Fruit fly (Drosophila melanogaster) whole organism, embryonic: ENCODE data around the gene CG9444.

Experiments used
- Awh ChIP-seq: fragments of 200-800 bp; sonication (Bioruptor generic); IDR thresholded peaks from 2 replicates; pipeline ENCODE4, ENCODE4 v1.3.6; 2022; ENCODE audit warnings: missing biosample characterization, missing genetic modification characterization
- B-H2 ChIP-seq: fragments of 200-800 bp; sonication (Bioruptor generic); optimal IDR thresholded peaks from 2 replicates; lab custom pipeline; 2018; ENCODE audit warnings: missing biosample characterization, mild to moderate bottlenecking, missing genetic modification characterization
- BEAF-32 ChIP-seq: fragments of 200-800 bp; sonication (Bioruptor generic); optimal IDR thresholded peaks from 3 replicates; lab custom pipeline; 2017; ENCODE audit warnings: missing biosample characterization, missing genetic modification characterization, mild to moderate bottlenecking, moderate library complexity, missing genetic modification reagents
- Bdp1 ChIP-seq: fragments of 200-800 bp; sonication (Bioruptor generic); optimal IDR thresholded peaks from 3 replicates; lab custom pipeline; 2016; ENCODE audit warnings: missing biosample characterization, missing genetic modification characterization
- CG10267 ChIP-seq: fragments of 200-800 bp; sonication (Bioruptor generic); optimal IDR thresholded peaks from 2 replicates; lab custom pipeline; 2018; ENCODE audit warnings: missing biosample characterization, mild to moderate bottlenecking, missing genetic modification characterization, moderate library complexity
- CG10543 ChIP-seq: fragments of 200-800 bp; sonication (Bioruptor generic); optimal IDR thresholded peaks from 3 replicates; lab custom pipeline; 2017; ENCODE audit warnings: missing biosample characterization, mild to moderate bottlenecking, missing genetic modification characterization, moderate library complexity
- CG10654 ChIP-seq: fragments of 200-800 bp; sonication (Bioruptor generic); optimal IDR thresholded peaks from 2 replicates; lab custom pipeline; 2016; ENCODE audit warnings: missing biosample characterization, missing genetic modification characterization
- CG12236 ChIP-seq: fragments of 200-800 bp; sonication (Bioruptor generic); optimal IDR thresholded peaks from 2 replicates; lab custom pipeline; 2016; ENCODE audit warnings: missing biosample characterization, missing genetic modification characterization
- CG12391 ChIP-seq: fragments of 200-800 bp; sonication (Bioruptor generic); optimal IDR thresholded peaks from 3 replicates; lab custom pipeline; 2018; ENCODE audit warnings: missing biosample characterization, mild to moderate bottlenecking, missing genetic modification characterization, moderate library complexity
- CG13624 ChIP-seq: fragments of 200-800 bp; sonication (Bioruptor generic); optimal IDR thresholded peaks from 2 replicates; lab custom pipeline; 2016; ENCODE audit warnings: missing biosample characterization, missing genetic modification characterization
- CG15011 ChIP-seq: fragments of 200-800 bp; sonication (Bioruptor generic); optimal IDR thresholded peaks from 3 replicates; lab custom pipeline; 2018; ENCODE audit warnings: missing biosample characterization, mild to moderate bottlenecking, missing genetic modification characterization
- CG1647 ChIP-seq: fragments of 200-800 bp; sonication (Bioruptor generic); optimal IDR thresholded peaks from 3 replicates; lab custom pipeline; 2016; ENCODE audit warnings: missing biosample characterization, missing genetic modification characterization
- CG16815 ChIP-seq: fragments of 200-800 bp; sonication (Bioruptor generic); optimal IDR thresholded peaks from 3 replicates; lab custom pipeline; 2017; ENCODE audit warnings: missing biosample characterization, mild to moderate bottlenecking, missing genetic modification characterization
- CG18011 ChIP-seq: fragments of 200-800 bp; sonication (Bioruptor generic); optimal IDR thresholded peaks from 2 replicates; lab custom pipeline; 2017; ENCODE audit warnings: missing biosample characterization, missing genetic modification characterization, mild to moderate bottlenecking, moderate library complexity, missing genotype
- CG3407 ChIP-seq: fragments of 200-800 bp; sonication (Bioruptor generic); optimal IDR thresholded peaks from 2 replicates; lab custom pipeline; 2018; ENCODE audit warnings: missing biosample characterization, mild to moderate bottlenecking, missing genetic modification characterization
- CG6813 ChIP-seq: fragments of 200-800 bp; sonication (Bioruptor generic); optimal IDR thresholded peaks from 2 replicates; lab custom pipeline; 2017; ENCODE audit warnings: missing biosample characterization, missing genetic modification characterization, mild to moderate bottlenecking, moderate library complexity, missing genetic modification reagents
- CG8359 ChIP-seq: fragments of 200-800 bp; sonication (Bioruptor generic); optimal IDR thresholded peaks from 2 replicates; lab custom pipeline; 2017; ENCODE audit warnings: missing biosample characterization, mild to moderate bottlenecking, missing genetic modification characterization, borderline replicate concordance
- CG8388 ChIP-seq: fragments of 200-800 bp; sonication (Bioruptor generic); optimal IDR thresholded peaks from 2 replicates; lab custom pipeline; 2019; ENCODE audit warnings: missing biosample characterization, mild to moderate bottlenecking, missing genetic modification characterization, moderate library complexity
- CG8478 ChIP-seq: fragments of >200 bp; optimal IDR thresholded peaks from 2 replicates; lab custom pipeline; 2018
- CG8924 ChIP-seq: fragments of 200-800 bp; optimal IDR thresholded peaks from 3 replicates; lab custom pipeline; 2019; ENCODE audit warnings: missing biosample characterization, mild to moderate bottlenecking, missing genetic modification characterization, moderate library complexity
- CrebB ChIP-seq: fragments of 200-800 bp; sonication (Bioruptor generic); optimal IDR thresholded peaks from 3 replicates; lab custom pipeline; 2018; ENCODE audit warnings: missing biosample characterization, mild to moderate bottlenecking, missing genetic modification characterization
- Dad ChIP-seq: fragments of 200-800 bp; sonication (Bioruptor generic); optimal IDR thresholded peaks from 3 replicates; lab custom pipeline; 2016; ENCODE audit warnings: missing biosample characterization, missing genetic modification characterization
- Dfd ChIP-seq, 2 experiments: fragments of >200 bp; optimal IDR thresholded peaks; 2 replicates each; lab custom pipeline; 2017; ENCODE audit warnings: missing biosample characterization in 2 of 2, missing genetic modification characterization in 2 of 2
- Drgx ChIP-seq: fragments of 200-800 bp; sonication (Bioruptor generic); IDR thresholded peaks from 2 replicates; pipeline ENCODE4 v1.3.6; 2022; ENCODE audit warnings: missing biosample characterization, missing genetic modification characterization
- Hr51 ChIP-seq, 2 experiments: fragments of 200-800 bp; sonication (Bioruptor generic); optimal IDR thresholded peaks; 2 replicates in 1 of 2; 3 replicates in 1 of 2; lab custom pipeline; 2016 to 2018; ENCODE audit warnings: missing biosample characterization in 2 of 2, missing genetic modification characterization in 2 of 2, mild to moderate bottlenecking in 1 of 2, moderate library complexity in 1 of 2
- Kr ChIP-seq: fragments of 200-800 bp; sonication (Bioruptor generic); optimal IDR thresholded peaks from 2 replicates; lab custom pipeline; 2017; ENCODE audit warnings: missing biosample characterization, mild to moderate bottlenecking, missing genetic modification characterization
- Max ChIP-seq: fragments of 200-800 bp; sonication (Bioruptor generic); optimal IDR thresholded peaks from 2 replicates; lab custom pipeline; 2016; ENCODE audit warnings: missing biosample characterization, mild to moderate bottlenecking, missing genetic modification characterization
- Med ChIP-seq: fragments of 200-800 bp; sonication (Bioruptor generic); peaks from one replicate; lab custom pipeline; 2016; ENCODE audit warnings: missing biosample characterization, missing genetic modification characterization, mild to moderate bottlenecking, inconsistent platforms, moderate library complexity
- Pdp1 ChIP-seq, 2 experiments: fragments of 200-800 bp; sonication (Bioruptor generic); optimal IDR thresholded peaks; 3 replicates each; lab custom pipeline; 2016; ENCODE audit warnings: missing biosample characterization in 2 of 2, missing genetic modification characterization in 2 of 2, mild to moderate bottlenecking in 1 of 2, moderate library complexity in 1 of 2
- Sin3A ChIP-seq: fragments of >200 bp; optimal IDR thresholded peaks from 2 replicates; lab custom pipeline; 2018
- Tbp ChIP-seq: fragments of >200 bp; optimal IDR thresholded peaks from 2 replicates; lab custom pipeline; 2018; ENCODE audit warnings: missing biosample characterization, missing genetic modification characterization
- Vsx1 ChIP-seq: fragments of 200-800 bp; sonication (Bioruptor generic); optimal IDR thresholded peaks from 2 replicates; lab custom pipeline; 2017; ENCODE audit warnings: missing biosample characterization, mild to moderate bottlenecking, missing genetic modification characterization, missing genetic modification reagents
- cg ChIP-seq: fragments of 200-800 bp; sonication (Bioruptor generic); optimal IDR thresholded peaks from 3 replicates; lab custom pipeline; 2019; ENCODE audit warnings: missing biosample characterization, mild to moderate bottlenecking, missing genetic modification characterization, moderate library complexity
- croc ChIP-seq: fragments of 200-800 bp; sonication (Bioruptor generic); conservative IDR thresholded peaks from 3 replicates; pipeline ENCODE4 v1.3.6; 2022; ENCODE audit warnings: missing biosample characterization, missing genetic modification characterization
- dmrt99B ChIP-seq: fragments of 200-800 bp; sonication (Bioruptor generic); optimal IDR thresholded peaks from 2 replicates; lab custom pipeline; 2018; ENCODE audit warnings: missing biosample characterization, mild to moderate bottlenecking, missing genetic modification characterization, moderate library complexity
- eyg ChIP-seq: fragments of 200-800 bp; sonication (Bioruptor generic); optimal IDR thresholded peaks from 3 replicates; lab custom pipeline; 2016; ENCODE audit warnings: missing biosample characterization, missing genetic modification characterization
- gcm ChIP-seq: fragments of 200-800 bp; sonication (Bioruptor generic); optimal IDR thresholded peaks from 2 replicates; lab custom pipeline; 2019; ENCODE audit warnings: missing biosample characterization, mild to moderate bottlenecking, missing genetic modification characterization, moderate library complexity
- grau ChIP-seq: fragments of 200-800 bp; optimal IDR thresholded peaks from 3 replicates; lab custom pipeline; 2019; ENCODE audit warnings: missing biosample characterization, mild to moderate bottlenecking, missing genetic modification characterization, moderate library complexity
- ham ChIP-seq: fragments of 200-800 bp; sonication (Bioruptor generic); IDR thresholded peaks from 2 replicates; pipeline ENCODE4 v1.3.6; 2022; ENCODE audit warnings: missing biosample characterization, missing genetic modification characterization
- kay ChIP-seq: fragments of 200-800 bp; sonication (Bioruptor generic); optimal IDR thresholded peaks from 2 replicates; lab custom pipeline; 2016; ENCODE audit warnings: missing biosample characterization, missing genetic modification characterization
- mam ChIP-seq: fragments of 200-800 bp; sonication (Bioruptor generic); optimal IDR thresholded peaks from 3 replicates; lab custom pipeline; 2016; ENCODE audit warnings: missing biosample characterization, missing genetic modification characterization
- mld ChIP-seq: fragments of 200-800 bp; sonication (Bioruptor generic); IDR thresholded peaks from 3 replicates; pipeline ENCODE4 v1.3.6; 2022; ENCODE audit warnings: missing biosample characterization, missing genetic modification characterization; ENCODE audit not compliant: partially characterized antibody
- pb ChIP-seq: fragments of 200-800 bp; sonication (Bioruptor generic); optimal IDR thresholded peaks from 3 replicates; lab custom pipeline; 2016; ENCODE audit warnings: missing biosample characterization, missing genetic modification characterization
- pho ChIP-seq: fragments of 200-800 bp; sonication (Bioruptor generic); optimal IDR thresholded peaks from 2 replicates; lab custom pipeline; 2016; ENCODE audit warnings: missing biosample characterization, missing genetic modification characterization
- pros ChIP-seq: fragments of 200-800 bp; sonication (Bioruptor generic); optimal IDR thresholded peaks from 3 replicates; lab custom pipeline; 2019; ENCODE audit warnings: missing biosample characterization, mild to moderate bottlenecking, missing genetic modification characterization, moderate library complexity
- psq ChIP-seq: fragments of 200-800 bp; sonication (Bioruptor generic); optimal IDR thresholded peaks from 2 replicates; lab custom pipeline; 2017; ENCODE audit warnings: missing biosample characterization, missing genetic modification characterization
- run ChIP-seq: fragments of 200-800 bp; sonication (Bioruptor generic); optimal IDR thresholded peaks from 3 replicates; lab custom pipeline; 2018; ENCODE audit warnings: missing biosample characterization, mild to moderate bottlenecking, missing genetic modification characterization
- sima ChIP-seq: fragments of 200-800 bp; sonication (Bioruptor generic); optimal IDR thresholded peaks from 2 replicates; lab custom pipeline; 2016; ENCODE audit warnings: missing biosample characterization, missing genetic modification characterization
- tap ChIP-seq: fragments of 200-800 bp; optimal IDR thresholded peaks from 3 replicates; lab custom pipeline; 2019; ENCODE audit warnings: missing biosample characterization, mild to moderate bottlenecking, missing genetic modification characterization, moderate library complexity
- tup ChIP-seq: fragments of 200-800 bp; sonication (Bioruptor generic); optimal IDR thresholded peaks from 2 replicates; lab custom pipeline; 2016; ENCODE audit warnings: missing biosample characterization, mild to moderate bottlenecking, missing genetic modification characterization, moderate library complexity
- z ChIP-seq: fragments of 200-800 bp; sonication (Bioruptor generic); IDR thresholded peaks from 3 replicates; pipeline ENCODE4 v1.3.6; 2022; ENCODE audit warnings: missing biosample characterization, missing genetic modification characterization

The CG9444 gene

DNA sequence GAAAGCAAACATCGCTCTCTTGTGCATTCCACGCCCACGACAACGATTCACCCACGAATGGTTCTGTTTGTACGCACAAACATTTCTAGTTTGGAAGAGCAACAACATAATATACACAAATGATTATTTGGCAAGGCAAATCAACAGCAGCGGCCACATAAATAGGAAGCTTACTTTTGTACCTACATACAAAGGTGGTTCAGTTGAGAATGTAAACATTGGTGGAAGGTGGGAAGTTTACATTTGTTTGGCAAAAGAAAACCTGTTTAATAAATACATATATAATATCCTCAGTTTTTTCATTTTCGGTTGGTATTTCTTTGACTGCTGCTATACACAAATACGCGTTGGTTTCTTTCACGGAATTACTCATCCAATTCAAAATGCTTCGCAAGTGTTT lies 18.5 kb upstream of the CG9444 start (continued):
- TF ChIP-seq CG10654: peak; percentile 84
- TF ChIP-seq pros (GFP tag; lab: Kevin White, UChicago): no peak
- peak; percentile 77 for TF ChIP-seq pho (GFP tag; lab: Kevin White, UChicago)
- TF ChIP-seq CrebB (tag; lab: Kevin White, UChicago): peak; percentile 89
- TF ChIP-seq CG16815 (GFP tag; lab: Kevin White, UChicago): peak; percentile 62
- no peak for TF ChIP-seq ham (GFP tag; lab: Robert Waterston, UW)
- TF ChIP-seq CG8388 (GFP tag; lab: Kevin White, UChicago): peak; percentile 88
- TF ChIP-seq CG13624: peak; percentile 87
- peak; percentile 81 for TF ChIP-seq Vsx1 (GFP tag; lab: Kevin White, UChicago)
- TF ChIP-seq CG3407 (GFP tag; lab: Kevin White, UChicago): peak; percentile 82
- TF ChIP-seq BEAF-32 (GFP tag; lab: Kevin White, UChicago): no peak
- TF ChIP-seq CG10543: peak; percentile 42
- peak; percentile 60 for TF ChIP-seq B-H2 (GFP tag; lab: Kevin White, UChicago)
- peak; percentile 86 for TF ChIP-seq mam (GFP tag; lab: Kevin White, UChicago)
- TF ChIP-seq run (tag; lab: Kevin White, UChicago): peak; percentile 87
- TF ChIP-seq Awh: no peak
- no peak for TF ChIP-seq Dfd (GFP tag; optimal IDR thresholded peaks at IDR 0.05; lab: Kevin White, UChicago)
- TF ChIP-seq mld (GFP tag; lab: Robert Waterston, UW): no peak
- peak; percentile 93 for TF ChIP-seq dmrt99B (tag; lab: Kevin White, UChicago)
- peak; percentile 98 for TF ChIP-seq Med (GFP tag; lab: Kevin White, UChicago)
- TF ChIP-seq Tbp (GFP tag; lab: Kevin White, UChicago): no peak
- TF ChIP-seq Sin3A (lab: Kevin White, UChicago): no peak
- TF ChIP-seq CG8359 (GFP tag; lab: Kevin White, UChicago): peak; percentile 62
- TF ChIP-seq Max (GFP tag; lab: Kevin White, UChicago): peak; percentile 83
- TF ChIP-seq tap: peak; percentile 92
- peak; percentile 65 for TF ChIP-seq tup (GFP tag; lab: Kevin White, UChicago)
- no peak for TF ChIP-seq Drgx (GFP tag; lab: Robert Waterston, UW)
- TF ChIP-seq CG10267: peak; percentile 79
- TF ChIP-seq eyg (GFP tag; lab: Kevin White, UChicago): peak; percentile 69
- peak; percentile 91 for TF ChIP-seq CG12391 (tag; lab: Kevin White, UChicago)
- TF ChIP-seq cg (GFP tag; lab: Kevin White, UChicago): peak; percentile 7
- TF ChIP-seq psq: peak; percentile 74
- TF ChIP-seq z (GFP tag; lab: Robert Waterston, UW): no peak
- TF ChIP-seq CG1647: peak; percentile 78
- TF ChIP-seq kay: peak; percentile 90
- TF ChIP-seq CG18011 (GFP tag; lab: Kevin White, UChicago): peak; percentile 76
- no peak for TF ChIP-seq Kr (GFP tag; lab: Kevin White, UChicago)
- TF ChIP-seq CG12236 (GFP tag; lab: Kevin White, UChicago): peak; percentile 74
- TF ChIP-seq Bdp1 (GFP tag; lab: Kevin White, UChicago): peak; percentile 62
- TF ChIP-seq croc: peak; percentile 76
- peak; percentile 67 for TF ChIP-seq sima (GFP tag; lab: Kevin White, UChicago)
- peak; percentile 91 for TF ChIP-seq grau (tag; lab: Kevin White, UChicago)
- TF ChIP-seq CG15011: peak; percentile 86
- TF ChIP-seq CG8478: no peak
- peak; percentile 90 for TF ChIP-seq CG6813 (GFP tag; lab: Kevin White, UChicago)
- peak; percentile 71 to 93 for TF ChIP-seq Hr51 (GFP tag; optimal IDR thresholded peaks at IDR 0.05; lab: Kevin White, UChicago)
- peak; percentile 83 to 84 for TF ChIP-seq Pdp1 (GFP tag; optimal IDR thresholded peaks at IDR 0.05; lab: Kevin White, UChicago)
- TF ChIP-seq pb (GFP tag; lab: Kevin White, UChicago): peak; percentile 58
- TF ChIP-seq gcm (GFP tag; lab: Kevin White, UChicago): peak; percentile 84
- TF ChIP-seq CG8924 (tag; lab: Kevin White, UChicago): peak; percentile 92
- TF ChIP-seq Dad (GFP tag; lab: Kevin White, UChicago): peak; percentile 71
